Worm (Caenorhabditis elegans) whole organism, L4 larva: ENCODE data around the gene C17G1.5.

ENCODE experiments used
- D1046.2 ChIP-seq: fragments of 200-800 bp; sonication (Bioruptor generic); IDR thresholded peaks from 2 replicates; pipeline ENCODE4 v1.3.6; 2022; ENCODE audit warnings: missing genetic modification characterization, missing compliant biosample characterization
- F49E8.2 ChIP-seq: sonication (generic microtip); optimal IDR thresholded peaks from 2 replicates; lab custom pipeline; 2016; ENCODE audit warnings: missing compliant biosample characterization, mild to moderate bottlenecking, missing genetic modification characterization, borderline replicate concordance
- R02D3.7 ChIP-seq: fragments of 150-350 bp; sonication (generic microtip); optimal IDR thresholded peaks from 3 replicates; lab custom pipeline; 2014; ENCODE audit warnings: missing biosample characterization, missing genetic modification characterization
- Y75B8A.6 ChIP-seq: fragments of 200-800 bp; sonication (Bioruptor generic); IDR thresholded peaks from 2 replicates; pipeline ENCODE4 v1.3.6; 2022; ENCODE audit warnings: missing genetic modification reagents, missing genetic modification characterization, missing compliant biosample characterization
- ZK546.5 ChIP-seq, 2 experiments: sonication (generic microtip); optimal IDR thresholded peaks; 2 replicates each; lab custom pipeline; 2017; ENCODE audit warnings: missing biosample characterization in 2 of 2, missing genetic modification characterization in 2 of 2
- aha-1 ChIP-seq: fragments of 150-350 bp; peaks from one replicate; lab custom pipeline; 2014; ENCODE audit warnings: missing biosample characterization, missing genetic modification characterization
- aly-2 ChIP-seq: sonication (generic microtip); optimal IDR thresholded peaks from 2 replicates; lab custom pipeline; 2018; ENCODE audit warnings: missing biosample characterization, missing genetic modification characterization
- ama-1 ChIP-seq: fragments of 150-350 bp; optimal IDR thresholded peaks from 2 replicates; lab custom pipeline; 2014; ENCODE audit warnings: inconsistent platforms, mixed read lengths
- arid-1 ChIP-seq: fragments of 200-800 bp; sonication (Bioruptor generic); conservative IDR thresholded peaks from 2 replicates; pipeline ENCODE4 v1.3.6; 2022; ENCODE audit warnings: missing genetic modification reagents, missing genetic modification characterization, missing compliant biosample characterization
- ceh-20 ChIP-seq: fragments of 200-800 bp; sonication (Bioruptor generic); IDR thresholded peaks from 2 replicates; pipeline ENCODE4 v1.3.6; 2022; ENCODE audit warnings: missing genetic modification reagents, missing genetic modification characterization, missing compliant biosample characterization
- ceh-32 ChIP-seq: sonication (generic microtip); optimal IDR thresholded peaks from 2 replicates; lab custom pipeline; 2016; ENCODE audit warnings: mild to moderate bottlenecking, missing genetic modification characterization, missing compliant biosample characterization; ENCODE audit not compliant: poor library complexity
- ces-1 ChIP-seq: fragments of 150-350 bp; sonication (generic microtip); optimal IDR thresholded peaks from 4 replicates; lab custom pipeline; 2014; ENCODE audit warnings: missing biosample characterization, missing genetic modification reagents, missing genetic modification characterization
- dmd-6 ChIP-seq: fragments of 200-800 bp; sonication (Bioruptor generic); IDR thresholded peaks from 2 replicates; pipeline ENCODE4 v1.3.6; 2022; ENCODE audit warnings: missing genetic modification reagents, missing genetic modification characterization, missing compliant biosample characterization
- dmd-9 ChIP-seq: fragments of 200-800 bp; sonication (Bioruptor generic); IDR thresholded peaks from 2 replicates; pipeline ENCODE4 v1.3.6; 2022; ENCODE audit warnings: missing genetic modification reagents, missing genetic modification characterization, missing compliant biosample characterization
- egl-43 ChIP-seq: fragments of 200-800 bp; sonication (Bioruptor generic); IDR thresholded peaks from 2 replicates; pipeline ENCODE4 v1.3.6; 2022; ENCODE audit warnings: missing genetic modification reagents, missing genetic modification characterization, missing compliant biosample characterization
- gei-8 ChIP-seq: fragments of 200-800 bp; sonication (Bioruptor generic); optimal IDR thresholded peaks from 2 replicates; lab custom pipeline; 2018; ENCODE audit warnings: mild to moderate bottlenecking, missing genetic modification characterization, missing compliant biosample characterization
- hif-1 ChIP-seq, 2 experiments: sonication (generic microtip); optimal IDR thresholded peaks; 2 replicates each; lab custom pipeline; 2016 to 2017; ENCODE audit warnings: missing compliant biosample characterization in 2 of 2, missing genetic modification characterization in 2 of 2, missing genetic modification reagents in 2 of 2, missing genotype in 2 of 2, mild to moderate bottlenecking in 1 of 2
- hlh-11 ChIP-seq: fragments of 200-800 bp; sonication (Bioruptor generic); optimal IDR thresholded peaks from 2 replicates; lab custom pipeline; 2018; ENCODE audit warnings: mild to moderate bottlenecking, missing genetic modification characterization, missing compliant biosample characterization
- hmg-1.1 ChIP-seq: fragments of 200-800 bp; sonication (Bioruptor generic); IDR thresholded peaks from 2 replicates; pipeline ENCODE4 v1.3.6; 2022; ENCODE audit warnings: missing genetic modification reagents, missing genetic modification characterization, missing compliant biosample characterization
- lin-1 ChIP-seq: fragments of 200-800 bp; sonication (Bioruptor generic); IDR thresholded peaks from 2 replicates; pipeline ENCODE4 v1.3.6; 2022; ENCODE audit warnings: missing genetic modification reagents, missing genetic modification characterization, missing compliant biosample characterization
- lin-13 ChIP-seq: fragments of 150-350 bp; optimal IDR thresholded peaks from 2 replicates; lab custom pipeline; 2014; ENCODE audit warnings: missing biosample characterization, missing genetic modification reagents, missing genetic modification characterization
- lin-15B ChIP-seq: fragments of 150-350 bp; sonication (generic microtip); optimal IDR thresholded peaks from 3 replicates; lab custom pipeline; 2014; ENCODE audit warnings: missing biosample characterization, missing genetic modification characterization
- madf-9 ChIP-seq: fragments of 200-800 bp; sonication (Bioruptor generic); conservative IDR thresholded peaks from 2 replicates; pipeline ENCODE4 v1.3.6; 2022; ENCODE audit warnings: missing genetic modification reagents, missing genetic modification characterization, missing compliant biosample characterization
- mep-1 ChIP-seq: fragments of 150-350 bp; sonication (generic microtip); optimal IDR thresholded peaks from 3 replicates; lab custom pipeline; 2014; ENCODE audit warnings: missing biosample characterization, missing genetic modification characterization
- mxl-3 ChIP-seq: fragments of 200-800 bp; sonication (Bioruptor generic); optimal IDR thresholded peaks from 2 replicates; lab custom pipeline; 2018; ENCODE audit warnings: mild to moderate bottlenecking, missing genetic modification characterization, missing compliant biosample characterization
- nhr-10 ChIP-seq: fragments of 150-350 bp; optimal IDR thresholded peaks from 2 replicates; lab custom pipeline; 2014; ENCODE audit warnings: missing biosample characterization, missing genetic modification characterization
- nhr-102 ChIP-seq: sonication (generic microtip); optimal IDR thresholded peaks from 2 replicates; lab custom pipeline; 2016; ENCODE audit warnings: mild to moderate bottlenecking, missing genetic modification characterization, moderate library complexity, missing compliant biosample characterization
- nhr-237 ChIP-seq: sonication (generic microtip); optimal IDR thresholded peaks from 2 replicates; lab custom pipeline; 2017; ENCODE audit warnings: missing biosample characterization, missing genetic modification characterization
- nhr-28 ChIP-seq: fragments of 150-350 bp; optimal IDR thresholded peaks from 2 replicates; lab custom pipeline; 2014; ENCODE audit warnings: missing biosample characterization, missing genetic modification characterization
- nhr-48 ChIP-seq: sonication (generic microtip); optimal IDR thresholded peaks from 2 replicates; lab custom pipeline; 2016; ENCODE audit warnings: mild to moderate bottlenecking, missing genetic modification characterization, missing compliant biosample characterization
- nhr-76 ChIP-seq: fragments of 150-350 bp; optimal IDR thresholded peaks from 2 replicates; lab custom pipeline; 2014; ENCODE audit warnings: missing biosample characterization, missing genetic modification characterization
- pha-4 ChIP-seq, 2 experiments: fragments of 150-350 bp in 1 of 2; fragments of 200-800 bp in 1 of 2; sonication (Bioruptor generic) in 1 of 2; IDR thresholded peaks in 1 of 2; optimal IDR thresholded peaks in 1 of 2; 2 replicates each; pipeline versions ENCODE4 v1.3.6 to Lab custom; 2014 to 2022; ENCODE audit warnings: missing genetic modification characterization in 2 of 2, missing genetic modification reagents in 2 of 2, missing biosample characterization in 1 of 2, missing compliant biosample characterization in 1 of 2
- php-3 ChIP-seq: fragments of 200-800 bp; sonication (Bioruptor generic); IDR thresholded peaks from 2 replicates; pipeline ENCODE4 v1.3.6; 2022; ENCODE audit warnings: missing genetic modification reagents, missing genetic modification characterization, missing compliant biosample characterization
- pqm-1 ChIP-seq: sonication (generic microtip); optimal IDR thresholded peaks from 2 replicates; lab custom pipeline; 2017; ENCODE audit warnings: missing biosample characterization, missing genetic modification characterization
- saeg-2 ChIP-seq: fragments of 200-800 bp; sonication (Bioruptor generic); IDR thresholded peaks from 2 replicates; pipeline ENCODE4 v1.3.6; 2022; ENCODE audit warnings: missing genetic modification reagents, missing genetic modification characterization, missing compliant biosample characterization
- set-16 ChIP-seq: fragments of 200-800 bp; sonication (Bioruptor generic); IDR thresholded peaks from 2 replicates; pipeline ENCODE4 v1.3.6; 2022; ENCODE audit warnings: missing genetic modification reagents, missing genetic modification characterization, missing compliant biosample characterization
- snpc-4 ChIP-seq: fragments of 150-350 bp; optimal IDR thresholded peaks from 2 replicates; lab custom pipeline; 2014; ENCODE audit warnings: missing biosample characterization, missing genetic modification characterization
- spr-3 ChIP-seq: fragments of 200-800 bp; sonication (Bioruptor generic); optimal IDR thresholded peaks from 2 replicates; lab custom pipeline; 2018; ENCODE audit warnings: mild to moderate bottlenecking, missing genetic modification characterization, missing compliant biosample characterization
- tag-97 ChIP-seq: fragments of 200-800 bp; sonication (Bioruptor generic); IDR thresholded peaks from 2 replicates; pipeline ENCODE4 v1.3.6; 2022; ENCODE audit warnings: missing genetic modification characterization, missing compliant biosample characterization
- tra-1 ChIP-seq: fragments of 200-800 bp; sonication (Bioruptor generic); IDR thresholded peaks from 2 replicates; pipeline ENCODE4 v1.3.6; 2022; ENCODE audit warnings: missing genetic modification reagents, missing genetic modification characterization, missing compliant biosample characterization
- unc-130 ChIP-seq: sonication (generic microtip); optimal IDR thresholded peaks from 2 replicates; lab custom pipeline; 2016; ENCODE audit warnings: missing genetic modification reagents, missing genetic modification characterization, missing compliant biosample characterization
- unc-39 ChIP-seq: sonication (generic microtip); optimal IDR thresholded peaks from 2 replicates; lab custom pipeline; 2017; ENCODE audit warnings: missing biosample characterization, missing genetic modification characterization
- vab-7 ChIP-seq: fragments of 200-800 bp; sonication (Bioruptor generic); IDR thresholded peaks from 2 replicates; pipeline ENCODE4 v1.3.6; 2022; ENCODE audit warnings: missing genetic modification reagents, missing genetic modification characterization, missing compliant biosample characterization
- zfp-2 ChIP-seq: sonication (generic microtip); optimal IDR thresholded peaks from 2 replicates; lab custom pipeline; 2016; ENCODE audit warnings: mild to moderate bottlenecking, missing genetic modification characterization, missing compliant biosample characterization
- zip-11 ChIP-seq: fragments of 200-800 bp; sonication (Bioruptor generic); IDR thresholded peaks from 2 replicates; pipeline ENCODE4 v1.3.6; 2022; ENCODE audit warnings: missing genetic modification characterization, missing compliant biosample characterization

The C17G1.5 gene

DNA sequence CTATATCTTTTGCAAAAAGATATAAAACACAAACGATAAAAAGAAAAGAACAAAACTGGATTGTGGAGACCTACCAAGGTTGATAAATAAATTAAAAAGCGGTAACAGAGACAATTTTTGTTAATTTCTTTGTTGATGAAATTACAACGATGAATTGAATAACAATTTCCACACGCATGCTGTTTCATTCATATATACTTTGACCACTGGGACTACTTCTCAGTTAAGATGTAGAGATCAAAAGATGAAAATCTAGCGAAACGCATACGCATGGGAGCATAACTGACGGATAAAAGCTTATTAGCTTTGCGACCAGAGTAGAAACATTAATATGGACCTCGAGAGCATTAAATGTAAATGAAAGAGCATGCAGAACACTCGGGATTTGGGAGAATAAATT is 17.4 kb downstream of the C17G1.5 start:
- no peak for TF ChIP-seq mxl-3

DNA sequence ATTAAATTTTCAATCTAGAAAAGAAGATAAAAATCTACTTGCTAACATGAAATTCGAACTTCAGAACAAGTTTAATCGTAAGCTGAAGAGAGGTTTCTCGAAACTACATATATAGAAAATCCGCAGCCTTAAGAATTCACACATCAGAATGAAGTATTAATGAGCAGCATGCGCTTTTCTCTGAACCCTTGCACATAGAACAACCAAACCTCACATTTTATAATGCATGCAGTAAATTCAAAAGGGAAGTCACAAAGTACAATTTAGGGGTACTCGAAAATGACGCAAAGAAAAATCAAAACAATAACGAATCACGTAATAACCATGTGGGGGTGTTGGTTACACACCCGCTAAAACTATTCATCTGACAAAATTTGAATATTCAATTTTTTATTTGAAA is 17.9 kb downstream of the C17G1.5 start:
- 0 out of 2 replicates have a peak, but pooled peaks have one; percentile 27 for TF ChIP-seq dmd-6
- peak; percentile 82 for TF ChIP-seq aha-1
- peak in 1 of 2 experiments; percentile 16 for TF ChIP-seq hif-1 (tag; optimal IDR thresholded peaks at IDR 0.05; lab: Kevin White, UChicago)

DNA sequence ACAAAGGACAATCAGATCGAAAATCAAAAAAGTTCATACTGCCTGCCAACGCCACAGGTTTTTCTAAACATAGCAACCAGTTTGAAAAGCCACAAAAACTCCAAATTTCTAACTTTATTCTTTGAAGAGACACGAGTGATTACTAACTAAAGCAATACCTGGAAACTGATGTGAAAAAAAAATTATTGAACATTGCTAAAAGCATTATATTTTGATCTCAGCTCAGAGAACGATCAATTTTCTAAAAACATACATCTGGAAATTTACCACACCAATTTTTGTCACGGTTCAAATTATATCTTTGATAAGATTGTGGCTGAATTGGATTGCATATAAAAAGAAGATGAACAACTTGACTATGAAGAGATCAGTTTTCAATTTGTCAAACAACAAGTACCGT is 18.8 kb downstream of the C17G1.5 start:
- 0 out of 2 replicates have a peak, but pooled peaks have one; percentile 13 for TF ChIP-seq dmd-6
- TF ChIP-seq hmg-1.1 (GFP tag; lab: Robert Waterston, UW) = no peak

DNA sequence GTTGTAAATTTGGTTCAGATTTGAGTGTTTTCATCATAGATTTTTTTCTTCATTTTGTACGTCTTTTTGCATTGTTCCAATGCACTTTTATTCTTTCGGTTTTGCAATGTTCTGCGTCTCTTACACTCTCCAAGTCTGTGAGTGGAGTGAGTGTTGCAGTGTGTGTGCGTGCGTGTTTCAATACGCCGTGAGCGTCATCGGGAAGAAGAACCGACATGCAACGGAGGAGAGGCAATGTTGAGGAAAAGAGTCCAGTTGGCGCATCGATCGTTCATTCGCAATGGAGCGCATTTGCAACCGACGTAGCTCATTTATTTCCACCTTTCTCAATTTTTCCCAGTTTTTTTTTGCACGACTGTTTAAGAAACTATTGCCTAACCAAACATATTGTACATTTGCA is 20.0 kb downstream of the C17G1.5 start, which contains the start of gene ZC506.1:
Gene ZC506.1, plus strand, starts transcription at position 400 of the 400 bp plus-strand sequence.
- no peak for TF ChIP-seq D1046.2 (GFP tag; lab: Robert Waterston, UW)
- TF ChIP-seq saeg-2 (GFP tag; lab: Robert Waterston, UW) = peak; percentile 68; the same call in 1 of the 2 replicates
- TF ChIP-seq mep-1 (tag; lab: Kevin White, UChicago) = peak; percentile 98
- TF ChIP-seq ZK546.5 (tag; optimal IDR thresholded peaks at IDR 0.05; lab: Kevin White, UChicago) = peak in 1 of 2 experiments; percentile 12
- no peak for TF ChIP-seq zip-11 (GFP tag; lab: Robert Waterston, UW)
- peak; percentile 1 for TF ChIP-seq aly-2 (tag; lab: Kevin White, UChicago)
- peak; percentile 32 to 91 for TF ChIP-seq hif-1 (tag; optimal IDR thresholded peaks at IDR 0.05; lab: Kevin White, UChicago)
- TF ChIP-seq unc-39 (tag; lab: Kevin White, UChicago) = no peak
- TF ChIP-seq spr-3 = peak; percentile 73
- peak; percentile 93 for TF ChIP-seq nhr-28 (tag; lab: Kevin White, UChicago)
- TF ChIP-seq ces-1 (GFP tag; lab: Kevin White, UChicago) = no peak
- TF ChIP-seq nhr-48 (tag; lab: Kevin White, UChicago) = peak; percentile 87
- peak; percentile 46 for TF ChIP-seq pqm-1 (tag; lab: Kevin White, UChicago)
- TF ChIP-seq nhr-102 (tag; lab: Kevin White, UChicago) = peak; percentile 89
- TF ChIP-seq nhr-76 = peak; percentile 51
- TF ChIP-seq hlh-11 (tag; lab: Kevin White, UChicago) = peak; percentile 98
- peak; percentile 64 for TF ChIP-seq php-3 (GFP tag; lab: Robert Waterston, UW)
- no peak for TF ChIP-seq snpc-4 (tag; lab: Kevin White, UChicago)
- TF ChIP-seq R02D3.7 (tag; lab: Kevin White, UChicago) = no peak
- peak; percentile 34 for TF ChIP-seq ama-1 (lab: Kevin White, UChicago)
- no peak for TF ChIP-seq F49E8.2 (tag; lab: Kevin White, UChicago)
- TF ChIP-seq ceh-32 (tag; lab: Kevin White, UChicago) = no peak
- TF ChIP-seq egl-43 (GFP tag; lab: Robert Waterston, UW) = peak; percentile 91
- TF ChIP-seq pha-4 (GFP tag; IDR thresholded peaks at IDR 0.05; lab: Robert Waterston, UW) = no peak
- peak; percentile 85 for TF ChIP-seq pha-4 (tag; optimal IDR thresholded peaks at IDR 0.05; lab: Kevin White, UChicago)
- TF ChIP-seq lin-15B (tag; lab: Kevin White, UChicago) = no peak
- peak; percentile 67 for TF ChIP-seq arid-1 (GFP tag; lab: Robert Waterston, UW)
- TF ChIP-seq lin-13 (GFP tag; lab: Kevin White, UChicago) = peak; percentile 95
- peak; percentile 67; the same call in 1 of the 2 replicates for TF ChIP-seq dmd-9 (GFP tag; lab: Robert Waterston, UW)
- TF ChIP-seq zfp-2 (tag; lab: Kevin White, UChicago) = peak; percentile 9
- TF ChIP-seq set-16 = peak; percentile 54
- peak; percentile 76; the same call in 1 of the 2 replicates for TF ChIP-seq ceh-20 (GFP tag; lab: Robert Waterston, UW)
- peak; percentile 65; the same call in 1 of the 2 replicates for TF ChIP-seq lin-1
- TF ChIP-seq tra-1 (GFP tag; lab: Robert Waterston, UW) = peak; percentile 93
- peak; percentile 94 for TF ChIP-seq mxl-3
- TF ChIP-seq tag-97 (GFP tag; lab: Robert Waterston, UW) = no peak
- TF ChIP-seq gei-8 = peak; percentile 22
- peak; percentile 66 for TF ChIP-seq vab-7
- TF ChIP-seq nhr-237 = no peak
- peak; percentile 55 for TF ChIP-seq madf-9 (GFP tag; lab: Robert Waterston, UW)
- TF ChIP-seq hmg-1.1 (GFP tag; lab: Robert Waterston, UW) = peak; percentile 97
- TF ChIP-seq unc-130 (GFP tag; lab: Kevin White, UChicago) = no peak
- peak; percentile 86 for TF ChIP-seq nhr-10
- peak; percentile 64; the same call in 1 of the 2 replicates for TF ChIP-seq Y75B8A.6
